Worm (Caenorhabditis elegans) whole organism, mixed stage, embryonic: ENCODE measurements around the gene unc-77.

Experiments
- bed-3 ChIP-seq: fragments of 200-800 bp; sonication (Bioruptor generic); optimal IDR thresholded peaks from 3 replicates; lab custom pipeline; 2018; ENCODE audit warnings: mild to moderate bottlenecking, missing genetic modification characterization, moderate library complexity, missing compliant biosample characterization
- blmp-1 ChIP-seq: fragments of 150-350 bp; optimal IDR thresholded peaks from 2 replicates; lab custom pipeline; 2014; ENCODE audit warnings: missing biosample characterization, missing genetic modification characterization
- ceh-39 ChIP-seq: fragments of 150-350 bp; optimal IDR thresholded peaks from 2 replicates; lab custom pipeline; 2014; ENCODE audit warnings: missing biosample characterization, missing genetic modification characterization
- ceh-83 ChIP-seq: fragments of 200-800 bp; sonication (Bioruptor generic); optimal IDR thresholded peaks from 2 replicates; lab custom pipeline; 2018; ENCODE audit warnings: mild to moderate bottlenecking, missing genetic modification characterization, missing compliant biosample characterization
- ces-1 ChIP-seq: fragments of 150-350 bp; optimal IDR thresholded peaks from 2 replicates; lab custom pipeline; 2014; ENCODE audit warnings: missing biosample characterization, missing genetic modification reagents, missing genetic modification characterization
- cnd-1 ChIP-seq: fragments of 200-800 bp; sonication (Bioruptor generic); optimal IDR thresholded peaks from 2 replicates; lab custom pipeline; 2018; ENCODE audit warnings: mild to moderate bottlenecking, missing genetic modification characterization, missing compliant biosample characterization
- drap-1 ChIP-seq: fragments of 200-800 bp; sonication (Bioruptor generic); optimal IDR thresholded peaks from 3 replicates; lab custom pipeline; 2018; ENCODE audit warnings: mild to moderate bottlenecking, missing genetic modification characterization, missing compliant biosample characterization
- elt-1 ChIP-seq: sonication (generic microtip); optimal IDR thresholded peaks from 2 replicates; lab custom pipeline; 2017; ENCODE audit warnings: missing genetic modification characterization, mild to moderate bottlenecking, missing compliant biosample characterization, antibody characterized with exemption, moderate library complexity, borderline replicate concordance; ENCODE audit not compliant: insufficient read depth
- elt-3 ChIP-seq: fragments of 150-350 bp; optimal IDR thresholded peaks from 2 replicates; lab custom pipeline; 2014; ENCODE audit warnings: missing biosample characterization, missing genetic modification characterization
- flh-1 ChIP-seq: fragments of 200-800 bp; sonication (Bioruptor generic); optimal IDR thresholded peaks from 2 replicates; lab custom pipeline; 2018; ENCODE audit warnings: mild to moderate bottlenecking, missing genetic modification characterization, moderate library complexity, missing compliant biosample characterization
- ham-2 ChIP-seq: fragments of 200-800 bp; sonication (Bioruptor generic); optimal IDR thresholded peaks from 2 replicates; lab custom pipeline; 2018; ENCODE audit warnings: mild to moderate bottlenecking, missing genetic modification characterization, missing compliant biosample characterization
- hlh-1 ChIP-seq: fragments of 150-350 bp; optimal IDR thresholded peaks from 2 replicates; lab custom pipeline; 2014; ENCODE audit warnings: missing biosample characterization, missing genetic modification reagents, missing genetic modification characterization
- lin-32 ChIP-seq: fragments of 200-800 bp; sonication (Bioruptor generic); optimal IDR thresholded peaks from 2 replicates; lab custom pipeline; 2018; ENCODE audit warnings: mild to moderate bottlenecking, missing genetic modification characterization, missing compliant biosample characterization
- lsy-2 ChIP-seq: fragments of 150-350 bp; optimal IDR thresholded peaks from 2 replicates; lab custom pipeline; 2014; ENCODE audit warnings: missing biosample characterization, missing genetic modification characterization
- mab-5 ChIP-seq: fragments of 150-350 bp; optimal IDR thresholded peaks from 2 replicates; lab custom pipeline; 2014; ENCODE audit warnings: missing biosample characterization, missing genetic modification characterization
- mep-1 ChIP-seq: fragments of 150-350 bp; optimal IDR thresholded peaks from 2 replicates; lab custom pipeline; 2017; ENCODE audit warnings: missing biosample characterization, missing genetic modification reagents, missing genetic modification characterization, inconsistent platforms
- mls-2 ChIP-seq: sonication (generic microtip); optimal IDR thresholded peaks from 2 replicates; lab custom pipeline; 2016; ENCODE audit warnings: mild to moderate bottlenecking, missing genetic modification characterization, moderate library complexity, missing compliant biosample characterization
- nhr-12 ChIP-seq: fragments of 150-350 bp; optimal IDR thresholded peaks from 2 replicates; lab custom pipeline; 2014; ENCODE audit warnings: missing biosample characterization, missing genetic modification characterization
- nhr-2 ChIP-seq: fragments of 150-350 bp; optimal IDR thresholded peaks from 2 replicates; lab custom pipeline; 2014; ENCODE audit warnings: missing biosample characterization, missing genetic modification characterization
- nhr-237 ChIP-seq: fragments of 150-350 bp; optimal IDR thresholded peaks from 2 replicates; lab custom pipeline; 2014; ENCODE audit warnings: missing biosample characterization, missing genetic modification characterization
- nhr-28 ChIP-seq: fragments of 150-350 bp; optimal IDR thresholded peaks from 2 replicates; lab custom pipeline; 2014; ENCODE audit warnings: missing biosample characterization, missing genetic modification characterization
- nhr-76 ChIP-seq: sonication (generic microtip); optimal IDR thresholded peaks from 2 replicates; lab custom pipeline; 2017; ENCODE audit warnings: missing biosample characterization, missing genetic modification characterization
- pha-4 ChIP-seq: fragments of 150-350 bp; optimal IDR thresholded peaks from 2 replicates; lab custom pipeline; 2018; ENCODE audit warnings: missing biosample characterization, missing genetic modification reagents, missing genetic modification characterization
- sem-2 ChIP-seq: fragments of 200-800 bp; sonication (Bioruptor generic); optimal IDR thresholded peaks from 2 replicates; lab custom pipeline; 2018; ENCODE audit warnings: mild to moderate bottlenecking, missing genetic modification characterization, missing compliant biosample characterization
- snpc-4 ChIP-seq: fragments of 150-350 bp; optimal IDR thresholded peaks from 2 replicates; lab custom pipeline; 2014; ENCODE audit warnings: missing biosample characterization, missing genetic modification characterization
- sptf-1 ChIP-seq: sonication (generic microtip); optimal IDR thresholded peaks from 2 replicates; lab custom pipeline; 2017; ENCODE audit warnings: mild to moderate bottlenecking, missing genetic modification characterization, moderate library complexity, missing compliant biosample characterization
- tbx-8 ChIP-seq: fragments of 200-800 bp; sonication (Bioruptor generic); optimal IDR thresholded peaks from 2 replicates; lab custom pipeline; 2018; ENCODE audit warnings: mild to moderate bottlenecking, missing genetic modification characterization, moderate library complexity, missing compliant biosample characterization
- unc-120 ChIP-seq: sonication (generic microtip); optimal IDR thresholded peaks from 2 replicates; lab custom pipeline; 2017; ENCODE audit warnings: missing genetic modification characterization, missing compliant biosample characterization; ENCODE audit not compliant: poor library complexity, severe bottlenecking
- unc-39 ChIP-seq: fragments of 150-350 bp; optimal IDR thresholded peaks from 2 replicates; lab custom pipeline; 2014; ENCODE audit warnings: missing biosample characterization, missing genetic modification characterization
- unc-62 ChIP-seq: fragments of 150-350 bp; optimal IDR thresholded peaks from 2 replicates; lab custom pipeline; 2014; ENCODE audit warnings: missing biosample characterization, missing genetic modification reagents, missing genetic modification characterization
- zip-8 ChIP-seq: fragments of 150-350 bp; optimal IDR thresholded peaks from 2 replicates; lab custom pipeline; 2014; ENCODE audit warnings: missing biosample characterization, missing genetic modification characterization
- ztf-11 ChIP-seq: fragments of 150-350 bp; optimal IDR thresholded peaks from 2 replicates; lab custom pipeline; 2014; ENCODE audit warnings: missing biosample characterization, missing genetic modification characterization

unc-77 gene

ce11 chrIV:6165787-6166186 lies 17.9 kb downstream of the unc-77 start:
- TF ChIP-seq tbx-8 = no peak
- no peak for TF ChIP-seq snpc-4 (tag; lab: Kevin White, UChicago)
- no peak for TF ChIP-seq lsy-2
- no peak for TF ChIP-seq ces-1 (GFP tag; lab: Kevin White, UChicago)
- TF ChIP-seq, all 35 proteins: peak for 0

DNA sequence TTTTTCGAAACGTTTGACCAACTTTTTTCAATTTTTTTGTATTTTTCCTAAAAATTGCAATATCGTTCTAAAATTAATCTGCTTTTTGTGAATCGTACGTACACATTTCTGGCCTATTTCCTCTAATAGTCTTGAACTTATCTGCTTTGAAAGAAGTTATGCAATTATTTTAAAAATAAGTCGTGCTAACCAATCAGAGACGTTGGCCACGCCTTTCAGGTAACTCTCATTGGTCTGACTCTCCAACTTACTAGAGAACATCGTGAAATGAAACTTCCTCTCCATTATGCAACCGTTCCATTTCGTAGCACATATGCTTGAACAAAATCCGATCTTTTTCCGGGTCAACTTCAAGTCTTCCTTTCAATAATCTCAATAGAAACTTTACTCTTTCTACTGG lies 24.0 kb downstream of the unc-77 start:
- TF ChIP-seq drap-1 (GFP tag; lab: Kevin White, UChicago) (no peak), nhr-12 (tag; lab: Kevin White, UChicago) (no peak), lsy-2 (no peak), mab-5 (tag; lab: Kevin White, UChicago) (no peak)

DNA sequence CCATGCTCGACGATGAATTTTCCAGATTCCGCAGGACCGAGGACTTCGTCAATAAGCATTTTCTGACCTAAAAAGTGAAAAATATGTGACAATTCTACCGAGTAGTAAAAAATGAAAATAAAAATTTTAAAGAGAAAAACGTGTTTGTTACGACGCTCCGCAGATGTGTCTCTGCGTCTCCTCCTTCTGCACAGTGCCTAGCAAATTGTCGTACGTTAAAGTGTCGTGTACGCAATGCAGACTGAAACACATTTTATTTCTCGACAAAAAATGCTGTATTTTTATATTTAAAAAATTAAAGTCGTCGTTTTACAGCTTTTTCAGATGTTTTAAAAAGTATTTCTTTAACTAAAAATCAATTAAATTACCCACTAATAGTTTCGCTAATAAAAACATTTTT lies 26.8 kb downstream of the unc-77 start, which contains the start of gene C11D2.4:
TSS of gene C11D2.4 (minus strand) at position 128 of the 400 bp plus-strand sequence.
- no peak for TF ChIP-seq sptf-1 (tag; lab: Kevin White, UChicago)
- no peak for TF ChIP-seq bed-3 (GFP tag; lab: Kevin White, UChicago)
- no peak for TF ChIP-seq unc-62 (GFP tag; lab: Kevin White, UChicago)
- TF ChIP-seq nhr-12 (tag; lab: Kevin White, UChicago) = no peak
- peak; percentile 10 for TF ChIP-seq ces-1 (GFP tag; lab: Kevin White, UChicago)
- TF ChIP-seq nhr-237 = peak; percentile 16
- peak; percentile 23 for TF ChIP-seq lsy-2
- TF ChIP-seq pha-4 (tag; lab: Kevin White, UChicago) = no peak
- TF ChIP-seq mep-1 (tag; lab: Kevin White, UChicago) = peak; percentile 18
- TF ChIP-seq, all 35 proteins: peak for 4

DNA sequence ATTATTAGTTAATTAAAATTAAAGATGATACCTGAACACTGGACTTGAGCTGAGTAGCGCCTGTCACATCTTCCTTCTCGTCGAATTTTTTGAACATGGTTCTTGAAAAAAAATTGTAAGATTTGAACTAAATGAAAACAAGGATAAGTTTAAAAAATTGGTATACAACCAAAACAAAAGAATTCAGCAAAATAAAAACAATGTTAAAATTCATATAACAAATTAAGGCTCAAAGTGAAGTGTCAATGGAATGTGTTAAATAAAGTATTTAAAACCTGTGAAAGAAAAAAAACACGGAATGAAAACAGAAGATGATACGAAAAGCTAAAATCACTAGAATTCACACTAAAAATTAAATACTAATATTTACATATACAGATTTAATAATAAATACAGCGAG lies 28.4 kb downstream of the unc-77 start, which contains the start of gene C11D2.7:
TSS of gene C11D2.7 (minus strand) at position 101 of the 400 bp plus-strand sequence.
- TF ChIP-seq sptf-1 (tag; lab: Kevin White, UChicago) (no peak), ceh-39 (tag; lab: Kevin White, UChicago) (no peak)
- TF ChIP-seq, all 35 proteins: peak for 0

DNA sequence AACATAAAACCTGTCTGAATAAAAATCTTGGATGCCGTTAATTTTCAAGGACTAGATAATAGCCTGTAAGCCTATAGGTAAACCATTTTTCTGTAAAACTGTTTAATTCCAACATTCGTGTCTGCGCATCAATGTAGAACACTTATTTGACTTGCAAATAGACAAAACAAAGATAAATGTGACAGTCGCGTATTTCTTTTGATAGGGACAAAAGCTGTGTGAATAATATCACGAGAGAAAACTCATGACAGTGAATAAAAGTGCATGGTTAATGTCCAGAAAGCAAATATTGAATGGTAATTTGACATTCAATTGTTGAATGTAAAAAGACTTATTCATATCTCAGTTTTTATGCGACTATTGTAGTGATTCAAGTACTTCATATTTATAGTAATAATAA lies 32.1 kb downstream of the unc-77 start, which contains the start of gene C11D2.3:
TSS of gene C11D2.3 (plus strand) at position 301 of the 400 bp plus-strand sequence.
- TF ChIP-seq ces-1 (GFP tag; lab: Kevin White, UChicago) (no peak), hlh-1 (tag; lab: Kevin White, UChicago) (no peak)

ce11 chrIV:6149359-6149758 lies 34.3 kb downstream of the unc-77 start:
- no peak for TF ChIP-seq lin-32 (GFP tag; lab: Kevin White, UChicago)
- TF ChIP-seq cnd-1 = no peak
- TF ChIP-seq tbx-8 = no peak
- no peak for TF ChIP-seq elt-3 (tag; lab: Kevin White, UChicago)
- TF ChIP-seq nhr-76 (tag; lab: Kevin White, UChicago) = no peak
- TF ChIP-seq unc-39 (tag; lab: Kevin White, UChicago) = no peak
- no peak for TF ChIP-seq lsy-2
- TF ChIP-seq blmp-1 (tag; lab: Kevin White, UChicago) = no peak
- no peak for TF ChIP-seq sem-2
- TF ChIP-seq mab-5 (tag; lab: Kevin White, UChicago) = no peak
- no peak for TF ChIP-seq nhr-28 (tag; lab: Kevin White, UChicago)
- TF ChIP-seq ztf-11 (tag; lab: Kevin White, UChicago) = no peak
- TF ChIP-seq nhr-2 (tag; lab: Kevin White, UChicago) = no peak
- no peak for TF ChIP-seq ham-2 (GFP tag; lab: Kevin White, UChicago)
- TF ChIP-seq mls-2 (tag; lab: Kevin White, UChicago) = no peak
- TF ChIP-seq zip-8 = no peak
- TF ChIP-seq, all 35 proteins: peak for 0

DNA sequence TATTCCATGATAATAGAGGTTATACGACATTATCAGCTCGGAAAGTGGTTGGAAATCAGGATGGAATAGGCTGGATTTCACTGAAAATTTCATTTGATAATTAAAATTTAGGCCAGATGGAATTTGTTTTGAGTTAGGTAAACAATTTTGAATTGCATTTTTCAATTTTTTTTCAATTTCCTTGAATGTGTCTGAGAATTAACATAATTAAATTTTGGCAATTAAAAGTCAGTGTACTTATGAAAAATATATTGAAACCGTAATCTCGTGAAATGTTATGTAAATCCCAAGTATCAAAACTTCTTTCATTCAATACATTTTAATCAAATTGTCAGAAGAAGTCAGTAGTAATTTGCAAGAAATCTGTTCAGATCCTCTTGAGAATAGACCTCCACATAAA lies 37.7 kb downstream of the unc-77 start:
- TF ChIP-seq unc-120 (tag; lab: Kevin White, UChicago) (no peak), hlh-1 (tag; lab: Kevin White, UChicago) (no peak), pha-4 (tag; lab: Kevin White, UChicago) (no peak), ceh-83 (GFP tag; lab: Kevin White, UChicago) (no peak), elt-1 (tag; lab: Kevin White, UChicago) (no peak), mab-5 (tag; lab: Kevin White, UChicago) (no peak), blmp-1 (tag; lab: Kevin White, UChicago) (no peak), nhr-28 (tag; lab: Kevin White, UChicago) (no peak), ceh-39 (tag; lab: Kevin White, UChicago) (no peak), flh-1 (GFP tag; lab: Kevin White, UChicago) (no peak), nhr-76 (tag; lab: Kevin White, UChicago) (no peak)
